Worm (Caenorhabditis elegans) whole organism, young adult: ENCODE data around the gene octr-1.

Source experiments
- F49E8.2 ChIP-seq: sonication (generic microtip); optimal IDR thresholded peaks from 3 replicates; lab custom pipeline; 2017; ENCODE audit warnings: missing genetic modification characterization, mild to moderate bottlenecking, missing compliant biosample characterization, antibody characterized with exemption, moderate library complexity; ENCODE audit not compliant: insufficient read depth
- F57A8.1 ChIP-seq: fragments of 200-800 bp; sonication (Bioruptor generic); optimal IDR thresholded peaks from 2 replicates; lab custom pipeline; 2018; ENCODE audit warnings: mild to moderate bottlenecking, missing genetic modification characterization, moderate library complexity, missing compliant biosample characterization
- cebp-1 ChIP-seq, 2 experiments: fragments of 200-800 bp in 1 of 2; sonication (Bioruptor generic) in 1 of 2; sonication (generic microtip) in 1 of 2; IDR thresholded peaks in 1 of 2; optimal IDR thresholded peaks in 1 of 2; 2 replicates each; pipeline versions ENCODE4 v1.3.6 to Lab custom; 2017 to 2022; ENCODE audit warnings: missing compliant biosample characterization in 2 of 2, missing genetic modification characterization in 2 of 2, mild to moderate bottlenecking in 1 of 2, missing genetic modification reagents in 1 of 2, moderate library complexity in 1 of 2
- ceh-100 ChIP-seq: fragments of 200-800 bp; sonication (Bioruptor generic); IDR thresholded peaks from 2 replicates; pipeline ENCODE4 v1.3.6; 2022; ENCODE audit warnings: missing genetic modification reagents, missing genetic modification characterization, missing compliant biosample characterization
- dpff-1 ChIP-seq: sonication (generic microtip); optimal IDR thresholded peaks from 2 replicates; lab custom pipeline; 2017; ENCODE audit warnings: mild to moderate bottlenecking, missing genetic modification characterization, missing compliant biosample characterization
- fkh-3 ChIP-seq: sonication (generic microtip); optimal IDR thresholded peaks from 2 replicates; lab custom pipeline; 2016; ENCODE audit warnings: mild to moderate bottlenecking, missing genetic modification characterization, missing compliant biosample characterization
- hlh-12 ChIP-seq: sonication (generic microtip); optimal IDR thresholded peaks from 2 replicates; lab custom pipeline; 2016; ENCODE audit warnings: missing genetic modification characterization, missing compliant biosample characterization
- mxl-1 ChIP-seq: sonication (generic microtip); optimal IDR thresholded peaks from 2 replicates; lab custom pipeline; 2016; ENCODE audit warnings: missing genetic modification characterization, missing compliant biosample characterization
- nhr-27 ChIP-seq: fragments of 200-800 bp; sonication (Bioruptor generic); optimal IDR thresholded peaks from 2 replicates; lab custom pipeline; 2018; ENCODE audit warnings: mild to moderate bottlenecking, missing genetic modification characterization, moderate library complexity, missing compliant biosample characterization
- pha-4 ChIP-seq: fragments of 150-350 bp; sonication (generic microtip); optimal IDR thresholded peaks from 2 replicates; lab custom pipeline; 2014; ENCODE audit warnings: missing biosample characterization, missing genetic modification reagents, missing genetic modification characterization
- snpc-3.4 ChIP-seq: sonication (generic microtip); optimal IDR thresholded peaks from 2 replicates; lab custom pipeline; 2017; ENCODE audit warnings: missing genetic modification characterization, mild to moderate bottlenecking, missing compliant biosample characterization, antibody characterized with exemption, moderate library complexity, missing genotype, missing genetic modification reagents
- snpc-4 ChIP-seq, 5 experiments: fragments of 150-350 bp in 1 of 5; sonication (generic microtip) in 4 of 5; optimal IDR thresholded peaks; 2 replicates each; lab custom pipeline; 2014 to 2018; ENCODE audit warnings: missing genetic modification characterization in 5 of 5, missing biosample characterization in 3 of 5, antibody characterized with exemption in 2 of 5, mild to moderate bottlenecking in 2 of 5, missing compliant biosample characterization in 2 of 5, missing genotype in 2 of 5, moderate library complexity in 2 of 5, missing genetic modification reagents in 1 of 5
- unc-130 ChIP-seq: sonication (generic microtip); optimal IDR thresholded peaks from 2 replicates; lab custom pipeline; 2016; ENCODE audit warnings: missing genetic modification reagents, missing genetic modification characterization, missing compliant biosample characterization
- ztf-22 ChIP-seq: fragments of 200-800 bp; sonication (Bioruptor generic); optimal IDR thresholded peaks from 2 replicates; lab custom pipeline; 2018; ENCODE audit warnings: mild to moderate bottlenecking, missing genetic modification characterization, moderate library complexity, missing compliant biosample characterization

- TF ChIP-seq ztf-22 (no peak), fkh-3 (no peak), unc-130 (GFP tag; lab: Kevin White, UChicago) (no peak), snpc-3.4 (tag; lab: Kevin White, UChicago) (no peak), snpc-4 (GFP tag; optimal IDR thresholded peaks at IDR 0.05; lab: Kevin White, UChicago) (no peak), snpc-4 (tag; optimal IDR thresholded peaks at IDR 0.05; lab: Kevin White, UChicago) (no peak), pha-4 (tag; lab: Kevin White, UChicago) (no peak), F49E8.2 (tag; lab: Kevin White, UChicago) (no peak), ceh-100 (no peak), F57A8.1 (GFP tag; lab: Kevin White, UChicago) (no peak), nhr-27 (no peak), dpff-1 (no peak), mxl-1 (tag; lab: Kevin White, UChicago) (no peak), hlh-12 (tag; lab: Kevin White, UChicago) (no peak), cebp-1 (GFP tag; IDR thresholded peaks at IDR 0.05; lab: Robert Waterston, UW) (no peak), cebp-1 (tag; optimal IDR thresholded peaks at IDR 0.05; lab: Kevin White, UChicago) (no peak)
These were observed 34.6 kb upstream of the octr-1 start for ce11 chrX:5645606-5646005.
